Worm (Caenorhabditis elegans) whole organism, L4 larva: ENCODE results near the gene gpx-6.

Source experiments
- T26A8.4 ChIP-seq: fragments of 200-800 bp; sonication (Bioruptor generic); IDR thresholded peaks from 2 replicates; pipeline ENCODE4 v1.3.6; 2022; ENCODE audit warnings: missing genetic modification characterization, missing compliant biosample characterization
- ama-1 ChIP-seq: fragments of 150-350 bp; optimal IDR thresholded peaks from 2 replicates; lab custom pipeline; 2014; ENCODE audit warnings: inconsistent platforms, mixed read lengths
- ceh-32 ChIP-seq: sonication (generic microtip); optimal IDR thresholded peaks from 2 replicates; lab custom pipeline; 2016; ENCODE audit warnings: mild to moderate bottlenecking, missing genetic modification characterization, missing compliant biosample characterization; ENCODE audit not compliant: poor library complexity
- dve-1 ChIP-seq: sonication (generic microtip); optimal IDR thresholded peaks from 2 replicates; lab custom pipeline; 2017; ENCODE audit warnings: antibody characterized with exemption, mild to moderate bottlenecking, missing genetic modification characterization, missing compliant biosample characterization; ENCODE audit not compliant: insufficient read depth
- lin-39 ChIP-seq: fragments of 150-350 bp; optimal IDR thresholded peaks from 2 replicates; lab custom pipeline; 2014; ENCODE audit warnings: missing biosample characterization, missing genetic modification reagents, missing genetic modification characterization
- nhr-11 ChIP-seq: fragments of 150-350 bp; optimal IDR thresholded peaks from 2 replicates; lab custom pipeline; 2014; ENCODE audit warnings: missing biosample characterization, missing genetic modification characterization
- nhr-6 ChIP-seq: fragments of 150-350 bp; optimal IDR thresholded peaks from 2 replicates; lab custom pipeline; 2014; ENCODE audit warnings: missing biosample characterization, missing genetic modification characterization
- pha-4 ChIP-seq, 2 experiments: fragments of 150-350 bp in 1 of 2; fragments of 200-800 bp in 1 of 2; sonication (Bioruptor generic) in 1 of 2; IDR thresholded peaks in 1 of 2; optimal IDR thresholded peaks in 1 of 2; 2 replicates each; pipeline versions ENCODE4 v1.3.6 to Lab custom; 2014 to 2022; ENCODE audit warnings: missing genetic modification characterization in 2 of 2, missing genetic modification reagents in 2 of 2, missing biosample characterization in 1 of 2, missing compliant biosample characterization in 1 of 2
- pqm-1 ChIP-seq: sonication (generic microtip); optimal IDR thresholded peaks from 2 replicates; lab custom pipeline; 2017; ENCODE audit warnings: missing biosample characterization, missing genetic modification characterization
- saeg-2 ChIP-seq: fragments of 200-800 bp; sonication (Bioruptor generic); IDR thresholded peaks from 2 replicates; pipeline ENCODE4 v1.3.6; 2022; ENCODE audit warnings: missing genetic modification reagents, missing genetic modification characterization, missing compliant biosample characterization
- zag-1 ChIP-seq: fragments of 150-350 bp; optimal IDR thresholded peaks from 2 replicates; lab custom pipeline; 2014; ENCODE audit warnings: missing biosample characterization, missing genetic modification characterization

- TF ChIP-seq pqm-1: no peak
- no peak for TF ChIP-seq saeg-2 (GFP tag; lab: Robert Waterston, UW)
- no peak for TF ChIP-seq T26A8.4 (GFP tag; lab: Robert Waterston, UW)
- no peak for TF ChIP-seq ceh-32
- TF ChIP-seq pha-4 (GFP tag; IDR thresholded peaks at IDR 0.05; lab: Robert Waterston, UW): no peak
- TF ChIP-seq pha-4 (tag; optimal IDR thresholded peaks at IDR 0.05; lab: Kevin White, UChicago): no peak
- TF ChIP-seq dve-1 (tag; lab: Kevin White, UChicago): no peak
- no peak for TF ChIP-seq ama-1 (lab: Kevin White, UChicago)
- TF ChIP-seq nhr-6 (tag; lab: Kevin White, UChicago): no peak
- no peak for TF ChIP-seq nhr-11
- no peak for TF ChIP-seq lin-39 (tag; lab: Kevin White, UChicago)
- no peak for TF ChIP-seq zag-1 (tag; lab: Kevin White, UChicago)
Measured at ce11 chrIV:8254193-8254592, 32.2 kb downstream of the gpx-6 start.
